Fruit fly (Drosophila melanogaster) whole organism, wandering third instar larva: ENCODE results near the gene Lsd-1.

Experiments used
- CrebA ChIP-seq: fragments of 200-800 bp; sonication (Bioruptor generic); optimal IDR thresholded peaks from 2 replicates; lab custom pipeline; 2016; ENCODE audit warnings: missing biosample characterization, mild to moderate bottlenecking, missing genetic modification characterization, borderline replicate concordance
- Hnf4 ChIP-seq: fragments of 200-800 bp; sonication (Bioruptor generic); optimal IDR thresholded peaks from 2 replicates; lab custom pipeline; 2016; ENCODE audit warnings: missing biosample characterization, mild to moderate bottlenecking, missing genetic modification characterization
- Mio ChIP-seq: sonication (Bioruptor generic); optimal IDR thresholded peaks from 2 replicates; lab custom pipeline; 2016; ENCODE audit warnings: missing biosample characterization, missing genetic modification characterization
- Myc ChIP-seq: fragments of >200 bp; optimal IDR thresholded peaks from 2 replicates; lab custom pipeline; 2017
- OdsH ChIP-seq: fragments of 200-800 bp; sonication (Bioruptor generic); optimal IDR thresholded peaks from 2 replicates; lab custom pipeline; 2016; ENCODE audit warnings: missing biosample characterization, mild to moderate bottlenecking, missing genetic modification characterization
- brk ChIP-seq: fragments of 200-800 bp; sonication (Bioruptor generic); optimal IDR thresholded peaks from 2 replicates; lab custom pipeline; 2016; ENCODE audit warnings: missing biosample characterization, mild to moderate bottlenecking, missing genetic modification characterization
- dmrt93B ChIP-seq: fragments of 200-800 bp; sonication (Bioruptor generic); optimal IDR thresholded peaks from 2 replicates; lab custom pipeline; 2018; ENCODE audit warnings: missing biosample characterization, mild to moderate bottlenecking, missing genetic modification characterization
- dsf ChIP-seq: sonication (Bioruptor generic); optimal IDR thresholded peaks from 2 replicates; lab custom pipeline; 2016; ENCODE audit warnings: missing biosample characterization, missing genetic modification characterization, borderline replicate concordance
- fru ChIP-seq: fragments of 200-800 bp; sonication (Bioruptor generic); optimal IDR thresholded peaks from 3 replicates; lab custom pipeline; 2016; ENCODE audit warnings: missing biosample characterization, mild to moderate bottlenecking, missing genetic modification characterization
- h ChIP-seq: fragments of 200-800 bp; sonication (Bioruptor generic); optimal IDR thresholded peaks from 3 replicates; lab custom pipeline; 2016; ENCODE audit warnings: missing biosample characterization, mild to moderate bottlenecking, missing genetic modification characterization
- pan ChIP-seq: fragments of >200 bp; optimal IDR thresholded peaks from 2 replicates; lab custom pipeline; 2017
- rgr ChIP-seq: fragments of 200-800 bp; sonication (Bioruptor generic); optimal IDR thresholded peaks from 3 replicates; lab custom pipeline; 2016; ENCODE audit warnings: missing biosample characterization, mild to moderate bottlenecking, missing genetic modification characterization

- TF ChIP-seq brk (GFP tag; lab: Kevin White, UChicago) = no peak
- TF ChIP-seq OdsH = no peak
- TF ChIP-seq pan (lab: Kevin White, UChicago) = no peak
- no peak for TF ChIP-seq rgr (GFP tag; lab: Kevin White, UChicago)
- no peak for TF ChIP-seq Hnf4 (GFP tag; lab: Kevin White, UChicago)
- TF ChIP-seq fru (GFP tag; lab: Kevin White, UChicago) = no peak
- no peak for TF ChIP-seq CrebA (GFP tag; lab: Kevin White, UChicago)
- no peak for TF ChIP-seq h (GFP tag; lab: Kevin White, UChicago)
- no peak for TF ChIP-seq dmrt93B (GFP tag; lab: Kevin White, UChicago)
- TF ChIP-seq dsf (GFP tag; lab: Kevin White, UChicago) = no peak
- no peak for TF ChIP-seq Myc (lab: Kevin White, UChicago)
- TF ChIP-seq Mio (GFP tag; lab: Kevin White, UChicago) = no peak
These were observed 22.7 kb upstream of the Lsd-1 start for dm6 chr3R:23740968-23741367.
